Worm (Caenorhabditis elegans) whole organism, late embryonic: ENCODE results near the gene C14F11.4.

Source experiments
- C08G9.2 ChIP-seq: sonication (generic microtip); optimal IDR thresholded peaks from 2 replicates; lab custom pipeline; 2016; ENCODE audit warnings: mild to moderate bottlenecking, missing genetic modification characterization, moderate library complexity, missing compliant biosample characterization
- C38D4.7 ChIP-seq: fragments of 200-800 bp; sonication (Bioruptor generic); optimal IDR thresholded peaks from 2 replicates; lab custom pipeline; 2018; ENCODE audit warnings: mild to moderate bottlenecking, missing genetic modification characterization, moderate library complexity, missing compliant biosample characterization
- F13H6.1 ChIP-seq: sonication (generic microtip); optimal IDR thresholded peaks from 2 replicates; lab custom pipeline; 2016; ENCODE audit warnings: missing genetic modification characterization, missing compliant biosample characterization
- K02D7.2 ChIP-seq: sonication (generic microtip); optimal IDR thresholded peaks from 2 replicates; lab custom pipeline; 2017; ENCODE audit warnings: mild to moderate bottlenecking, missing genetic modification characterization, missing compliant biosample characterization
- T23F11.4 ChIP-seq: fragments of 200-800 bp; sonication (Bioruptor generic); optimal IDR thresholded peaks from 2 replicates; lab custom pipeline; 2018; ENCODE audit warnings: mild to moderate bottlenecking, missing genetic modification characterization, missing compliant biosample characterization
- Y22D7AL.16 ChIP-seq: sonication (generic microtip); optimal IDR thresholded peaks from 2 replicates; lab custom pipeline; 2016; ENCODE audit warnings: missing genetic modification characterization, missing compliant biosample characterization
- ahr-1 ChIP-seq: sonication (generic microtip); optimal IDR thresholded peaks from 2 replicates; lab custom pipeline; 2016; ENCODE audit warnings: missing genetic modification characterization, missing compliant biosample characterization
- ama-1 ChIP-seq: fragments of 150-350 bp; optimal IDR thresholded peaks from 2 replicates; lab custom pipeline; 2014
- ceh-14 ChIP-seq: sonication (generic microtip); optimal IDR thresholded peaks from 2 replicates; lab custom pipeline; 2016; ENCODE audit warnings: missing genotype, missing genetic modification characterization, missing compliant biosample characterization
- ceh-18 ChIP-seq: sonication (generic microtip); optimal IDR thresholded peaks from 2 replicates; lab custom pipeline; 2016; ENCODE audit warnings: missing genetic modification characterization, missing compliant biosample characterization
- ceh-19 ChIP-seq: fragments of 200-800 bp; sonication (Bioruptor generic); optimal IDR thresholded peaks from 2 replicates; lab custom pipeline; 2018; ENCODE audit warnings: mild to moderate bottlenecking, missing genetic modification characterization, missing compliant biosample characterization
- ceh-2 ChIP-seq: sonication (generic microtip); optimal IDR thresholded peaks from 2 replicates; lab custom pipeline; 2016; ENCODE audit warnings: missing genotype, missing genetic modification characterization, missing compliant biosample characterization
- ceh-22 ChIP-seq: sonication (generic microtip); optimal IDR thresholded peaks from 2 replicates; lab custom pipeline; 2017; ENCODE audit warnings: missing biosample characterization, missing genetic modification characterization
- ceh-24 ChIP-seq: sonication (generic microtip); optimal IDR thresholded peaks from 2 replicates; lab custom pipeline; 2016; ENCODE audit warnings: mild to moderate bottlenecking, missing genetic modification characterization, missing compliant biosample characterization
- ceh-31 ChIP-seq: sonication (generic microtip); optimal IDR thresholded peaks from 2 replicates; lab custom pipeline; 2016; ENCODE audit warnings: missing genetic modification characterization, missing compliant biosample characterization
- ceh-34 ChIP-seq: sonication (generic microtip); optimal IDR thresholded peaks from 2 replicates; lab custom pipeline; 2016; ENCODE audit warnings: mild to moderate bottlenecking, missing genetic modification characterization, missing compliant biosample characterization
- ceh-48 ChIP-seq: sonication (generic microtip); optimal IDR thresholded peaks from 2 replicates; lab custom pipeline; 2016; ENCODE audit warnings: missing genetic modification characterization, inconsistent platforms, missing compliant biosample characterization
- ceh-6 ChIP-seq: fragments of 200-800 bp; sonication (Bioruptor generic); optimal IDR thresholded peaks from 2 replicates; lab custom pipeline; 2018; ENCODE audit warnings: mild to moderate bottlenecking, missing genetic modification characterization, missing compliant biosample characterization
- dmd-4 ChIP-seq: sonication (generic microtip); optimal IDR thresholded peaks from 2 replicates; lab custom pipeline; 2016; ENCODE audit warnings: borderline replicate concordance, missing genetic modification characterization, missing compliant biosample characterization
- ets-4 ChIP-seq: sonication (generic microtip); optimal IDR thresholded peaks from 2 replicates; lab custom pipeline; 2016; ENCODE audit warnings: missing genetic modification characterization, missing compliant biosample characterization
- eyg-1 ChIP-seq: sonication (generic microtip); optimal IDR thresholded peaks from 2 replicates; lab custom pipeline; 2016; ENCODE audit warnings: missing genotype, missing genetic modification characterization, missing compliant biosample characterization
- fax-1 ChIP-seq: sonication (generic microtip); optimal IDR thresholded peaks from 2 replicates; lab custom pipeline; 2016; ENCODE audit warnings: missing genotype, missing genetic modification characterization, missing compliant biosample characterization
- fkh-6 ChIP-seq: sonication (generic microtip); optimal IDR thresholded peaks from 2 replicates; lab custom pipeline; 2016; ENCODE audit warnings: missing genetic modification characterization, missing compliant biosample characterization
- hlh-13 ChIP-seq: fragments of 200-800 bp; sonication (Bioruptor generic); optimal IDR thresholded peaks from 2 replicates; lab custom pipeline; 2018; ENCODE audit warnings: mild to moderate bottlenecking, missing genetic modification characterization, missing compliant biosample characterization
- hlh-15 ChIP-seq: sonication (generic microtip); optimal IDR thresholded peaks from 2 replicates; lab custom pipeline; 2016; ENCODE audit warnings: missing genetic modification characterization, missing compliant biosample characterization
- hlh-30 ChIP-seq: sonication (generic microtip); optimal IDR thresholded peaks from 2 replicates; lab custom pipeline; 2017; ENCODE audit warnings: antibody characterized with exemption, missing genetic modification characterization, missing compliant biosample characterization; ENCODE audit not compliant: insufficient read depth
- hlh-6 ChIP-seq: sonication (generic microtip); optimal IDR thresholded peaks from 2 replicates; lab custom pipeline; 2016; ENCODE audit warnings: missing genotype, missing genetic modification characterization, missing compliant biosample characterization
- lin-11 ChIP-seq: fragments of 200-800 bp; sonication (Bioruptor generic); optimal IDR thresholded peaks from 2 replicates; lab custom pipeline; 2018; ENCODE audit warnings: mild to moderate bottlenecking, missing genetic modification characterization, missing compliant biosample characterization
- madf-2 ChIP-seq: sonication (generic microtip); optimal IDR thresholded peaks from 2 replicates; lab custom pipeline; 2017; ENCODE audit warnings: missing genetic modification characterization, missing compliant biosample characterization
- nfya-1 ChIP-seq: sonication (generic microtip); optimal IDR thresholded peaks from 2 replicates; lab custom pipeline; 2017; ENCODE audit warnings: missing genetic modification characterization, mild to moderate bottlenecking, missing compliant biosample characterization, antibody characterized with exemption, moderate library complexity
- nhr-11 ChIP-seq: fragments of 150-350 bp; optimal IDR thresholded peaks from 2 replicates; lab custom pipeline; 2014; ENCODE audit warnings: missing biosample characterization, missing genetic modification characterization
- nhr-232 ChIP-seq: sonication (generic microtip); optimal IDR thresholded peaks from 2 replicates; lab custom pipeline; 2016; ENCODE audit warnings: missing genetic modification characterization, missing compliant biosample characterization
- npax-4 ChIP-seq: sonication (generic microtip); optimal IDR thresholded peaks from 2 replicates; lab custom pipeline; 2016; ENCODE audit warnings: missing genetic modification characterization, missing compliant biosample characterization
- odd-2 ChIP-seq: sonication (generic microtip); optimal IDR thresholded peaks from 2 replicates; lab custom pipeline; 2017; ENCODE audit warnings: antibody characterized with exemption, mild to moderate bottlenecking, missing genetic modification characterization, missing compliant biosample characterization
- pag-3 ChIP-seq: sonication (generic microtip); optimal IDR thresholded peaks from 2 replicates; lab custom pipeline; 2016; ENCODE audit warnings: missing compliant biosample characterization, missing genetic modification characterization, borderline replicate concordance
- pat-9 ChIP-seq: fragments of 200-800 bp; sonication (Bioruptor generic); optimal IDR thresholded peaks from 2 replicates; lab custom pipeline; 2018; ENCODE audit warnings: mild to moderate bottlenecking, missing genetic modification characterization, moderate library complexity, missing compliant biosample characterization
- pha-2 ChIP-seq: sonication (generic microtip); optimal IDR thresholded peaks from 2 replicates; lab custom pipeline; 2017; ENCODE audit warnings: mild to moderate bottlenecking, missing genetic modification characterization, missing compliant biosample characterization
- pha-4 ChIP-seq: fragments of 150-350 bp; optimal IDR thresholded peaks from 2 replicates; lab custom pipeline; 2018; ENCODE audit warnings: missing biosample characterization, missing genetic modification reagents, missing genetic modification characterization
- ref-2 ChIP-seq: sonication (generic microtip); optimal IDR thresholded peaks from 2 replicates; lab custom pipeline; 2016; ENCODE audit warnings: missing genetic modification characterization, missing compliant biosample characterization
- rnt-1 ChIP-seq: sonication (generic microtip); optimal IDR thresholded peaks from 2 replicates; lab custom pipeline; 2016; ENCODE audit warnings: missing genetic modification characterization, missing compliant biosample characterization
- sox-2 ChIP-seq: fragments of 200-800 bp; sonication (Bioruptor generic); IDR thresholded peaks from 2 replicates; pipeline ENCODE4 v1.3.6; 2022; ENCODE audit warnings: missing genetic modification reagents, missing genetic modification characterization, missing compliant biosample characterization
- syd-9 ChIP-seq: sonication (generic microtip); optimal IDR thresholded peaks from 2 replicates; lab custom pipeline; 2016; ENCODE audit warnings: mild to moderate bottlenecking, missing genetic modification characterization, moderate library complexity, missing compliant biosample characterization
- tbx-2 ChIP-seq: sonication (generic microtip); optimal IDR thresholded peaks from 2 replicates; lab custom pipeline; 2016; ENCODE audit warnings: missing genetic modification characterization, missing compliant biosample characterization
- tbx-7 ChIP-seq: sonication (generic microtip); optimal IDR thresholded peaks from 2 replicates; lab custom pipeline; 2016; ENCODE audit warnings: missing genotype, missing genetic modification characterization, missing compliant biosample characterization
- ttx-3 ChIP-seq: sonication (generic microtip); optimal IDR thresholded peaks from 2 replicates; lab custom pipeline; 2016; ENCODE audit warnings: missing genetic modification reagents, missing genetic modification characterization, missing compliant biosample characterization
- unc-42 ChIP-seq: sonication (generic microtip); optimal IDR thresholded peaks from 2 replicates; lab custom pipeline; 2016; ENCODE audit warnings: missing genotype, missing genetic modification characterization, missing compliant biosample characterization
- unc-55 ChIP-seq: sonication (generic microtip); optimal IDR thresholded peaks from 2 replicates; lab custom pipeline; 2017; ENCODE audit warnings: missing biosample characterization, missing genetic modification reagents, missing genetic modification characterization
- unc-86 ChIP-seq: sonication (generic microtip); optimal IDR thresholded peaks from 2 replicates; lab custom pipeline; 2016; ENCODE audit warnings: missing genetic modification characterization, missing compliant biosample characterization
- zip-5 ChIP-seq: sonication (generic microtip); optimal IDR thresholded peaks from 2 replicates; lab custom pipeline; 2016; ENCODE audit warnings: missing genetic modification characterization, missing compliant biosample characterization
- ztf-16 ChIP-seq: sonication (generic microtip); optimal IDR thresholded peaks from 2 replicates; lab custom pipeline; 2017; ENCODE audit warnings: missing genetic modification characterization, missing compliant biosample characterization

Gene C14F11.4

DNA sequence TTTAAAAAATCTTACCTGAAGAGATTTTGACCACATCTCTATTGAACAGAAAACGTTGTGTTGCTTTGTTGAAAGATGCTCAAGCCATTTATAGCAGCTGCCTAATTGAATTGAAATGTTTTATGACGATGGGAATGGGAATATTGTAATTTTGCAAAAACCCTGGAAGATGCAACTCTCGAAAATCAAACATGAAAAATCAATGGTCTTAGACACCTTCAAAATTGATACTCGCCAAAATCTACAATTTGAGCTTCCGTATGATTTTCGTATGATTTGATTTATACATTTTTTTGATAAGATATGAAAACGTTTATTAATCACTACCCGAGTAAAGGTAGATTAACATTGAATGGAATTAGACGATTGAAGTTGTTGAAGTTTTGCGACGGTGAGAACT lies 24.4 kb downstream of the C14F11.4 start, which contains the start of gene C14F11.7:
C14F11.7 (minus strand) TSS at position 101 of the 400 bp plus-strand sequence.
- TF ChIP-seq ceh-34 (tag; lab: Kevin White, UChicago), result no peak
- TF ChIP-seq ceh-31 (tag; lab: Kevin White, UChicago), result no peak
- no peak for TF ChIP-seq ets-4
- no peak for TF ChIP-seq sox-2 (GFP tag; lab: Robert Waterston, UW)
- TF ChIP-seq hlh-30 (tag; lab: Kevin White, UChicago), result no peak
- no peak for TF ChIP-seq nfya-1 (tag; lab: Kevin White, UChicago)
- TF ChIP-seq pha-4 (tag; lab: Kevin White, UChicago), result no peak
- no peak for TF ChIP-seq pag-3
- TF ChIP-seq ahr-1 (tag; lab: Kevin White, UChicago), result no peak

DNA sequence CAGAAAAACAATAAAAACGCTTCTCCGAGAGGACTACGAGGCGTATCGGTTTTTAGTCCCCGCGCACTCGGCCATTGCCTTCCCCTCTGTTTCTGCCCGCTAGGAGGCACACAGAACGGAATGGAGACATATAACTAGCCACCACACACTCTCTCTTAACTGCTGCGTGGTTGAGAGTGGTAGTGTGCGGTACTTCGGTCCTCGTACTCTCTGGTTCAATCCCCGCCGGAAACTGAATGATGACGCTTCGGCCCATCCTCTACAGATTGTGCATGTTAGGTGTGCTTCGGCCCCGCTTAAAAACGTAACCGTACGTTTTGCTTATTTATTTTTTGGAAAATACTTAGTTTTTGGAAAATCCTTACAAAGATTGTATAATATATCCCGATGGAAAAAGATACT lies 25.2 kb downstream of the C14F11.4 start, which contains the start of gene T13C5.6:
T13C5.6 (minus strand) TSS at position 1 of the 402 bp plus-strand sequence.
- TF ChIP-seq pha-4 (tag; lab: Kevin White, UChicago) (no peak), hlh-30 (tag; lab: Kevin White, UChicago) (peak; percentile 62), nfya-1 (tag; lab: Kevin White, UChicago) (peak; percentile 86), tbx-2 (tag; lab: Kevin White, UChicago) (peak; percentile 98), hlh-13 (GFP tag; lab: Kevin White, UChicago) (peak; percentile 96), ztf-16 (tag; lab: Kevin White, UChicago) (peak; percentile 98), tbx-7 (tag; lab: Kevin White, UChicago) (peak; percentile 89), K02D7.2 (tag; lab: Kevin White, UChicago) (peak; percentile 93), ama-1 (no peak), ahr-1 (tag; lab: Kevin White, UChicago) (peak; percentile 93), fkh-6 (tag; lab: Kevin White, UChicago) (peak; percentile 97), hlh-15 (peak; percentile 99), T23F11.4 (peak; percentile 97), dmd-4 (tag; lab: Kevin White, UChicago) (peak; percentile 96), ceh-48 (tag; lab: Kevin White, UChicago) (peak; percentile 93), ceh-24 (tag; lab: Kevin White, UChicago) (peak; percentile 96), ceh-6 (GFP tag; lab: Kevin White, UChicago) (peak; percentile 98), fax-1 (peak; percentile 97), zip-5 (tag; lab: Kevin White, UChicago) (peak; percentile 91), ref-2 (tag; lab: Kevin White, UChicago) (peak; percentile 98), ceh-22 (tag; lab: Kevin White, UChicago) (peak; percentile 58), C08G9.2 (tag; lab: Kevin White, UChicago) (peak; percentile 95), npax-4 (tag; lab: Kevin White, UChicago) (peak; percentile 94), F13H6.1 (tag; lab: Kevin White, UChicago) (peak; percentile 96), ceh-2 (peak; percentile 98), syd-9 (tag; lab: Kevin White, UChicago) (peak; percentile 97), C38D4.7 (GFP tag; lab: Kevin White, UChicago) (peak; percentile 94), nhr-11 (tag; lab: Kevin White, UChicago) (no peak), madf-2 (peak; percentile 95), ceh-19 (peak; percentile 97), ttx-3 (tag; lab: Kevin White, UChicago) (peak; percentile 95), odd-2 (peak; percentile 74), nhr-232 (tag; lab: Kevin White, UChicago) (peak; percentile 96), pag-3 (peak; percentile 96), unc-42 (tag; lab: Kevin White, UChicago) (peak; percentile 97), pha-2 (tag; lab: Kevin White, UChicago) (peak; percentile 95), rnt-1 (tag; lab: Kevin White, UChicago) (peak; percentile 98), unc-55 (GFP tag; lab: Kevin White, UChicago) (peak; percentile 47), ceh-18 (peak; percentile 97), ceh-14 (peak; percentile 97), hlh-6 (tag; lab: Kevin White, UChicago) (peak; percentile 98), ceh-31 (tag; lab: Kevin White, UChicago) (peak; percentile 97), sox-2 (GFP tag; lab: Robert Waterston, UW) (peak; percentile 96), pat-9 (peak; percentile 98), unc-86 (tag; lab: Kevin White, UChicago) (peak; percentile 97), lin-11 (tag; lab: Kevin White, UChicago) (peak; percentile 92), eyg-1 (tag; lab: Kevin White, UChicago) (peak; percentile 97), Y22D7AL.16 (tag; lab: Kevin White, UChicago) (peak; percentile 95)
